Fruit fly (Drosophila melanogaster): ENCODE data around the gene CG1572.

DNA sequence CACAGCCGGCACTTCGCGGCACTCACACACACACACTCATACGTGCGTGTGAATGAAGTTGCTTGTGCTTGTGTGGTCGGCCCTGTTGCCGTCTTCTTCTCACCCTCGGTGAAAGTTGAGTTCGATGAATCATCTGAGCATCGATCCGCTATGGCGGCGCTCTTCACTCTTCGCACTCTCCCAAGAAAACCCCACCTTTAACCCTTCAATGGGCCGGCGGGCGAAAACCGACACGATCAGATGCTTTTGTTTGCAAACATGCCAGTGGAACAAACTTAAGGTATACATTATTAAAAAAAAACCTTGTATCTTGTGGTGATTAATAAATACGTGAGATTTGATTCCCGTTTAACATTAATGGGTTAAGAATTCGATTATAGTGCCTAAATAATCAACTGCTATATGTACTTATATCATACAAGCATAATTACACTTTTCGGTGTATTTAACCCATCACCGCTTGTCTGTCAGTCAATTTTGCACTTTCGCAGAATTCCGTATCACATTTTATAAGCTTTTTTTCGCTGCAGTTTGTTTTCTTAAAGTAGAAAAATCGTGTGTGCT, 42.4 kb upstream of the CG1572 start:
- TF ChIP-seq CG8478 (optimal IDR thresholded peaks at IDR 0.05) (no peak), CTCF (optimal IDR thresholded peaks at IDR 0.05) (no peak)
